Worm (Caenorhabditis elegans) whole organism, L3 larva: ENCODE data around the gene srbc-77.
"Not testable (repeated sequence)": the region's sequence is repeated elsewhere in the genome, so short reads cannot be mapped to it uniquely, and the experiment has no call there.

Experiments
- ZK546.5 ChIP-seq: sonication (generic microtip); optimal IDR thresholded peaks from 2 replicates; lab custom pipeline; 2017; ENCODE audit warnings: missing biosample characterization, missing genetic modification characterization
- aly-2 ChIP-seq: fragments of 150-350 bp; optimal IDR thresholded peaks from 2 replicates; lab custom pipeline; 2014; ENCODE audit warnings: missing biosample characterization, missing genetic modification characterization
- lin-39 ChIP-seq: fragments of 150-350 bp; optimal IDR thresholded peaks from 2 replicates; lab custom pipeline; 2018; ENCODE audit warnings: missing biosample characterization, missing genetic modification reagents, missing genetic modification characterization
- mdl-1 ChIP-seq: fragments of 150-350 bp; optimal IDR thresholded peaks from 2 replicates; lab custom pipeline; 2014; ENCODE audit warnings: missing biosample characterization, missing genetic modification characterization
- nhr-12 ChIP-seq: fragments of 150-350 bp; optimal IDR thresholded peaks from 2 replicates; lab custom pipeline; 2014; ENCODE audit warnings: missing biosample characterization, missing genetic modification characterization
- nhr-28 ChIP-seq: fragments of 150-350 bp; optimal IDR thresholded peaks from 2 replicates; lab custom pipeline; 2014; ENCODE audit warnings: missing biosample characterization, missing genetic modification characterization
- nhr-67 ChIP-seq: fragments of 150-350 bp; optimal IDR thresholded peaks from 2 replicates; lab custom pipeline; 2014; ENCODE audit warnings: missing biosample characterization, missing genetic modification characterization
- nhr-77 ChIP-seq: fragments of 150-350 bp; optimal IDR thresholded peaks from 2 replicates; lab custom pipeline; 2014; ENCODE audit warnings: missing biosample characterization, missing genetic modification characterization

ce11 chrV:15929882-15930281 lies at the start of gene srbc-77:
- TF ChIP-seq lin-39; ZK546.5 (tag; lab: Kevin White, UChicago); nhr-67; aly-2 (tag; lab: Kevin White, UChicago); mdl-1 (tag; lab: Kevin White, UChicago); nhr-28 (tag; lab: Kevin White, UChicago); nhr-12; nhr-77 (tag; lab: Kevin White, UChicago): not testable (repeated sequence)
